Worm (Caenorhabditis elegans) whole organism, young adult: ENCODE results near the gene C05E4.7.

ENCODE experiments used
- F39B2.1 ChIP-seq: fragments of 200-800 bp; sonication (Bioruptor generic); IDR thresholded peaks from 2 replicates; pipeline ENCODE4 v1.3.6; 2022; ENCODE audit warnings: missing genetic modification reagents, missing genetic modification characterization, missing compliant biosample characterization
- F52B5.7 ChIP-seq: sonication (generic microtip); optimal IDR thresholded peaks from 2 replicates; lab custom pipeline; 2016; ENCODE audit warnings: mild to moderate bottlenecking, missing genetic modification characterization, missing compliant biosample characterization
- F55B11.4 ChIP-seq: sonication (generic microtip); optimal IDR thresholded peaks from 2 replicates; lab custom pipeline; 2016; ENCODE audit warnings: missing compliant biosample characterization, missing genetic modification characterization, borderline replicate concordance; ENCODE audit not compliant: insufficient read depth
- F57A8.1 ChIP-seq: fragments of 200-800 bp; sonication (Bioruptor generic); optimal IDR thresholded peaks from 2 replicates; lab custom pipeline; 2018; ENCODE audit warnings: mild to moderate bottlenecking, missing genetic modification characterization, moderate library complexity, missing compliant biosample characterization
- Y53G8AR.9 ChIP-seq: fragments of 200-800 bp; sonication (Bioruptor generic); conservative IDR thresholded peaks from 2 replicates; pipeline ENCODE4 v1.3.6; 2022; ENCODE audit warnings: missing genetic modification reagents, missing genetic modification characterization, missing compliant biosample characterization
- Y56A3A.18 ChIP-seq: fragments of 200-800 bp; sonication (Bioruptor generic); IDR thresholded peaks from 2 replicates; pipeline ENCODE4 v1.3.6; 2022; ENCODE audit warnings: missing genetic modification reagents, missing genetic modification characterization, missing compliant biosample characterization
- Y67H2A.10 ChIP-seq: fragments of 200-800 bp; sonication (Bioruptor generic); conservative IDR thresholded peaks from 2 replicates; pipeline ENCODE4 v1.3.6; 2022; ENCODE audit warnings: missing genetic modification reagents, missing genetic modification characterization, missing compliant biosample characterization
- ZK185.1 ChIP-seq: sonication (generic microtip); optimal IDR thresholded peaks from 2 replicates; lab custom pipeline; 2016; ENCODE audit warnings: mild to moderate bottlenecking, missing genetic modification characterization, missing compliant biosample characterization; ENCODE audit not compliant: poor library complexity, severe bottlenecking
- ama-1 ChIP-seq, 3 experiments: fragments of 150-350 bp in 1 of 3; sonication (generic microtip) in 2 of 3; optimal IDR thresholded peaks; 2 replicates each; lab custom pipeline; 2014 to 2018; ENCODE audit warnings: missing biosample characterization in 2 of 3, missing genetic modification characterization in 2 of 3, missing genetic modification reagents in 2 of 3
- bed-2 ChIP-seq: fragments of 200-800 bp; sonication (Bioruptor generic); IDR thresholded peaks from 2 replicates; pipeline ENCODE4 v1.3.6; 2022; ENCODE audit warnings: missing genetic modification reagents, missing genetic modification characterization, missing compliant biosample characterization
- cebp-1 ChIP-seq, 2 experiments: fragments of 200-800 bp in 1 of 2; sonication (Bioruptor generic) in 1 of 2; sonication (generic microtip) in 1 of 2; IDR thresholded peaks in 1 of 2; optimal IDR thresholded peaks in 1 of 2; 2 replicates each; pipeline versions ENCODE4 v1.3.6 to Lab custom; 2017 to 2022; ENCODE audit warnings: missing compliant biosample characterization in 2 of 2, missing genetic modification characterization in 2 of 2, mild to moderate bottlenecking in 1 of 2, missing genetic modification reagents in 1 of 2, moderate library complexity in 1 of 2
- ceh-27 ChIP-seq: fragments of 200-800 bp; sonication (Bioruptor generic); optimal IDR thresholded peaks from 2 replicates; lab custom pipeline; 2018; ENCODE audit warnings: mild to moderate bottlenecking, missing genetic modification characterization, moderate library complexity, missing compliant biosample characterization
- die-1 ChIP-seq: sonication (generic microtip); optimal IDR thresholded peaks from 2 replicates; lab custom pipeline; 2016; ENCODE audit warnings: missing genotype, mild to moderate bottlenecking, missing genetic modification characterization, missing compliant biosample characterization
- efl-1 ChIP-seq: fragments of 150-350 bp; optimal IDR thresholded peaks from 2 replicates; lab custom pipeline; 2014; ENCODE audit warnings: missing biosample characterization, missing genetic modification reagents, missing genetic modification characterization
- hlh-12 ChIP-seq: sonication (generic microtip); optimal IDR thresholded peaks from 2 replicates; lab custom pipeline; 2016; ENCODE audit warnings: missing genetic modification characterization, missing compliant biosample characterization
- lag-1 ChIP-seq: fragments of 200-800 bp; sonication (Bioruptor generic); IDR thresholded peaks from 2 replicates; pipeline ENCODE4 v1.3.6; 2022; ENCODE audit warnings: missing genetic modification reagents, missing genetic modification characterization, missing compliant biosample characterization
- let-526 ChIP-seq: fragments of 200-800 bp; sonication (Bioruptor generic); IDR thresholded peaks from 2 replicates; pipeline ENCODE4 v1.3.6; 2022; ENCODE audit warnings: missing genetic modification reagents, missing genetic modification characterization, missing compliant biosample characterization
- lin-26 ChIP-seq: fragments of 200-800 bp; sonication (Bioruptor generic); IDR thresholded peaks from 2 replicates; pipeline ENCODE4 v1.3.6; 2022; ENCODE audit warnings: missing genetic modification reagents, missing genetic modification characterization, missing compliant biosample characterization
- lin-35 ChIP-seq, 3 experiments: fragments of 150-350 bp in 2 of 3; sonication (generic microtip) in 1 of 3; optimal IDR thresholded peaks; 2 replicates each; lab custom pipeline; 2014 to 2018; ENCODE audit warnings: missing biosample characterization in 3 of 3, missing genetic modification characterization in 3 of 3, missing genetic modification reagents in 3 of 3
- lsy-27 ChIP-seq: sonication (generic microtip); optimal IDR thresholded peaks from 2 replicates; lab custom pipeline; 2017; ENCODE audit warnings: missing genetic modification characterization, mild to moderate bottlenecking, missing compliant biosample characterization, antibody characterized with exemption, missing genotype, borderline replicate concordance; ENCODE audit not compliant: insufficient read depth
- madf-8 ChIP-seq: fragments of 200-800 bp; sonication (Bioruptor generic); conservative IDR thresholded peaks from 2 replicates; pipeline ENCODE4 v1.3.6; 2022; ENCODE audit warnings: missing genetic modification reagents, missing genetic modification characterization, missing compliant biosample characterization
- nfya-1 ChIP-seq: sonication (generic microtip); optimal IDR thresholded peaks from 2 replicates; lab custom pipeline; 2017; ENCODE audit warnings: antibody characterized with exemption, missing compliant biosample characterization, missing genetic modification characterization, borderline replicate concordance; ENCODE audit not compliant: insufficient read depth
- nhr-120 ChIP-seq: fragments of 200-800 bp; sonication (Bioruptor generic); IDR thresholded peaks from 2 replicates; pipeline ENCODE4 v1.3.6; 2022; ENCODE audit warnings: missing genetic modification characterization, missing compliant biosample characterization
- nhr-90 ChIP-seq: sonication (generic microtip); optimal IDR thresholded peaks from 2 replicates; lab custom pipeline; 2016; ENCODE audit warnings: missing genotype, mild to moderate bottlenecking, missing genetic modification characterization, missing compliant biosample characterization
- tbp1 ChIP-seq: fragments of 200-800 bp; sonication (Bioruptor generic); optimal IDR thresholded peaks from 2 replicates; lab custom pipeline; 2018; ENCODE audit warnings: mild to moderate bottlenecking, missing genetic modification characterization, missing compliant biosample characterization
- unc-62 ChIP-seq: fragments of 150-350 bp; optimal IDR thresholded peaks from 2 replicates; lab custom pipeline; 2014; ENCODE audit warnings: missing biosample characterization, missing genetic modification reagents, missing genetic modification characterization
- zfh-2 ChIP-seq: fragments of 200-800 bp; sonication (Bioruptor generic); conservative IDR thresholded peaks from 2 replicates; pipeline ENCODE4 v1.3.6; 2022; ENCODE audit warnings: missing genetic modification reagents, missing genetic modification characterization, missing compliant biosample characterization
- zim-3 ChIP-seq: sonication (generic microtip); optimal IDR thresholded peaks from 2 replicates; lab custom pipeline; 2017; ENCODE audit warnings: mild to moderate bottlenecking, missing genetic modification characterization, moderate library complexity, missing compliant biosample characterization
- ztf-3 ChIP-seq: fragments of 200-800 bp; sonication (Bioruptor generic); optimal IDR thresholded peaks from 2 replicates; lab custom pipeline; 2018; ENCODE audit warnings: mild to moderate bottlenecking, missing genetic modification characterization, missing compliant biosample characterization

Gene C05E4.7

DNA sequence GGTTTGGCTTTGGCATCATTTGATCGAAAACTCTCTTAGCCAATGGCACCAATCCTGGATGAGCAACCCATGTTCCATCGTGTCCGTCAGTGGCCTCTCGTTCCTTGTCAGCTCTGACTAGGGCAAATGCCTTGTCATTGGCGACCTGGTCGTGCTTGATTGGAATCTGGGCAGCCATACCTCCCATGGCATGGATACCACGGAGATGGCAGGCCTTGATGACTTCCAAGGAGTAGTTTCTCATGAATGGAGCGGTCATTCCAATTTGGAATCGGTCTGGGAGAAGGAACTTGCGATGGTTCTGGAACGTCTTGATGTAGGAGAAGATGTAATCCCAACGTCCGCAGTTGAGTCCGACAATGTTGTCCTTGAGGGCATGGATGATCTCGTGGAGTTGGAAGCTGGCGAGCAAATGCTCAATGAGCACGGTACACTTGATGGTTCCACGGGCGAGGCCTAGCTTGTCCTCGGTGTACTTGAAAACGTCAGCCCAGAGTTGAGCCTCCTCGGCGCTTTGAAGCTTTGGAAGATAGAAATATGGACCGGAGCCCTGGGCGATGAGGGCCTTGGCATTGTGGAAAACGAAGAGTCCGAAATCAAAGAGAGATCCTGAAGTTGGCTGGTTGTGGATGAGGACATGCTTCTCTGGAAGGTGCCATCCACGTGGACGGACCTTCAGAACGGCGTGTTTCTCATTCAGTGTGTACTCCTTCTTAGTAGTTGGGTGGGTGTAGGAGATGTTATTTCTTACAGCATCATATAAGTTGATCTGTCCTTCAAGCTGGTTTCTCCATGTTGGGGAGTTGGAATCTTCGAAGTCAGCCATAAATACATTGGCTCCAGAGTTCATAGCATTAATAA lies 16.7 kb upstream of the C05E4.7 start (continued):
- TF ChIP-seq nfya-1 (tag; lab: Kevin White, UChicago) (no peak), lin-26 (GFP tag; lab: Robert Waterston, UW) (peak; percentile 75; the same call in 1 of the 2 replicates), F55B11.4 (tag; lab: Kevin White, UChicago) (no peak), cebp-1 (GFP tag; IDR thresholded peaks at IDR 0.05; lab: Robert Waterston, UW) (no peak), cebp-1 (tag; optimal IDR thresholded peaks at IDR 0.05; lab: Kevin White, UChicago) (peak; percentile 6), F52B5.7 (tag; lab: Kevin White, UChicago) (no peak), Y53G8AR.9 (peak; percentile 10)

DNA sequence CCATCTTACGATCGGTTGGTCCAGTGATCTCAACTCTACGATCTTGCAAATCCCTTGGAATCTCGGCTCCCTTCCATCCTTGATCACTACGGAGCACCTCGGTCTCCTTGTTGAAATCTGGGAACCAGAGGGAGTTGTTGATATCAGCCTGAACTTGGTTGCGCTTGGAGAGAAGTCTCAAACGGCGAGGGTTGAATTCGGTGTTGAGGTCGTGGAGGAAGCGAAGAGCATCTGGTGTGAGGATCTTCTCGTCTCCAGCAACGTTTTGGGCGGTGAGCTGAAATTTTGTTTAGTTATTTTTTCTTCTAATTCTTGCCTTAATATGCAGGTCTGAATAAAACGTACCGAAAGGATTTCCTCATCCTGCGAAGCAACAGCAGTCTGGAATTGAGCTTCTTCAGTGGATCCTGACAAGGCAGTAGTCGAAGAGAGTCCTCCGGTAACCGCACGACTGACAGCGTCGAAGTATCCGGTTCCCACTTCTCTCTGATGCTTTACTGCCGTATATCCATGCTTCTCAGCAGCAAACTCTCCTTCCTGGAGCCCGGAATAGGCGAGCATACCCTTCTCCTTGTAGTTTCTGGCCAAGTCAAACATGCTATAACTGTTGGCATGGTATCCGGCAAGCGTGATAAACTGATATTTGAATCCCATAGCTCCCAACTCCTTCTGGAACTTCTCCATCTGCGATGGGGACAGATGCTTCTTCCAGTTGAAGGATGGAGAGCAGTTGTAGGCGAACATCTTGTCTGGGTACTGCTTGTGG lies 15.9 kb upstream of the C05E4.7 start:
- no peak for TF ChIP-seq lag-1 (GFP tag; lab: Robert Waterston, UW)
- TF ChIP-seq lsy-27 (tag; lab: Kevin White, UChicago) = no peak
- TF ChIP-seq ztf-3 (GFP tag; lab: Kevin White, UChicago) = peak; percentile 15
- TF ChIP-seq bed-2 (GFP tag; lab: Robert Waterston, UW) = 0 out of 2 replicates have a peak, but pooled peaks have one; percentile 6
- no peak for TF ChIP-seq ceh-27
- peak; percentile 77 for TF ChIP-seq ZK185.1 (tag; lab: Kevin White, UChicago)
- TF ChIP-seq lin-35 (GFP tag; optimal IDR thresholded peaks at IDR 0.05; lab: Kevin White, UChicago) = peak in 1 of 3 experiments; percentile 31
- peak; percentile 70; the same call in 1 of the 2 replicates for TF ChIP-seq nhr-120
- TF ChIP-seq hlh-12 = no peak
- no peak for TF ChIP-seq zim-3
- no peak for TF ChIP-seq unc-62
- TF ChIP-seq Y67H2A.10 = no peak
- no peak for TF ChIP-seq efl-1 (GFP tag; lab: Kevin White, UChicago)
- TF ChIP-seq ama-1 (optimal IDR thresholded peaks at IDR 0.05; lab: Kevin White, UChicago) = peak; percentile 86
- TF ChIP-seq ama-1 (GFP tag; optimal IDR thresholded peaks at IDR 0.05; lab: Kevin White, UChicago) = no peak
- TF ChIP-seq tbp1 (GFP tag; lab: Kevin White, UChicago) = no peak
- no peak for TF ChIP-seq F39B2.1 (GFP tag; lab: Robert Waterston, UW)
- no peak for TF ChIP-seq F57A8.1 (GFP tag; lab: Kevin White, UChicago)
- TF ChIP-seq nhr-90 (tag; lab: Kevin White, UChicago) = peak; percentile 5
- TF ChIP-seq let-526 = no peak
- peak; percentile 64 for TF ChIP-seq Y53G8AR.9
- TF ChIP-seq Y56A3A.18 = 0 out of 2 replicates have a peak, but pooled peaks have one; percentile 8
- TF ChIP-seq die-1 (tag; lab: Kevin White, UChicago) = peak; percentile 31
- no peak for TF ChIP-seq madf-8
- TF ChIP-seq F52B5.7 (tag; lab: Kevin White, UChicago) = no peak
- TF ChIP-seq zfh-2 (GFP tag; lab: Robert Waterston, UW) = 0 out of 2 replicates have a peak, but pooled peaks have one; percentile 27
